Fruit fly (Drosophila melanogaster): ENCODE data around the gene CG32119.
A peak's percentile ranks its signal among the peaks of the same experiment; 100 is the strongest.

DNA sequence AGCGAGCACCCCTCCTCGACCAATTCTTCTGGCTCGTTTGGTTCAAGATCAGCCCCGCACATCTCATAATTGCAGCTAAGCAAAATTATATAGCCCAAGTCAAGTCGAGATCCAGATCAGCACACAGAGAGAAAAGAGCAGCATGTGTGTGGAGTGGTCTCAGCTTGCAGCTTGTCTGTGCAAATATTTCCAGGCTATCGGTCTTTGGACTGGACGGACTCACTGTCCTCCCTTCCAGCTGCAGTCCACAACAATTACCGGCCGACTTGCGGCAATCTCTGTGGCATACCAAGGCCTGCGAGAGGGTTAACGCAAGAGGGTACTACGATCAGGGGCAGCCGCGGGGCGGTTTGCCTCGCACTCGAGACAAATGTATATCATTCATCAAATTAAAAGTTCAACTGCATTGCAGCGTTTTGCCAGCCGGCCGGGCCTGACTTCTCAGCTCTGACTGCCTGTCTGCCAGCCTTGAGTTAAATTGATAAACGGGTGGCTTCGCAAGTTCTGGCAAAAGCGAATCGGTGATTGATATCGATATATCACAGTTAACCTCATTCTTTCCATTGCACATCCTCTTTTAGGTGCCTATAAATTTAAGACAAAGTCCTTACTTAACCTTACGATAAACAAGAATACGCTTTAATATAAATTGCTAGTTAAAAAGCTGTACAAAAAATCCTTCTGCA lies 7.0 kb upstream of the CG32119 start:
- TF ChIP-seq CG10631 (GFP tag; optimal IDR thresholded peaks at IDR 0.05), result peak; percentile 33
- TF ChIP-seq CG32006 (GFP tag; optimal IDR thresholded peaks at IDR 0.05), result peak; percentile 41
- TF ChIP-seq Hr4 (GFP tag; optimal IDR thresholded peaks at IDR 0.05), result no peak
- no peak for TF ChIP-seq fkh (GFP tag; optimal IDR thresholded peaks at IDR 0.05)
- no peak for TF ChIP-seq CG11902 (GFP tag; optimal IDR thresholded peaks at IDR 0.05)
- TF ChIP-seq CG4318 (GFP tag; optimal IDR thresholded peaks at IDR 0.05), result peak; percentile 0
- TF ChIP-seq Ets21C (GFP tag; optimal IDR thresholded peaks at IDR 0.05), result no peak
- peak; percentile 69 for TF ChIP-seq Eip78C (GFP tag)
- no peak for TF ChIP-seq fd85E (GFP tag; optimal IDR thresholded peaks at IDR 0.05)
